Worm (Caenorhabditis elegans) whole organism, mixed stage, embryonic: ENCODE results near the gene C16C8.16.
"Not testable (repeated sequence)": the region's sequence is repeated elsewhere in the genome, so short reads cannot be mapped to it uniquely, and the experiment has no call there.

ENCODE experiments used
- M03D4.4 ChIP-seq: sonication (generic microtip); optimal IDR thresholded peaks from 2 replicates; lab custom pipeline; 2017; ENCODE audit warnings: mild to moderate bottlenecking, missing genetic modification characterization, missing compliant biosample characterization
- bed-3 ChIP-seq: fragments of 200-800 bp; sonication (Bioruptor generic); optimal IDR thresholded peaks from 3 replicates; lab custom pipeline; 2018; ENCODE audit warnings: mild to moderate bottlenecking, missing genetic modification characterization, moderate library complexity, missing compliant biosample characterization
- blmp-1 ChIP-seq: fragments of 150-350 bp; optimal IDR thresholded peaks from 2 replicates; lab custom pipeline; 2014; ENCODE audit warnings: missing biosample characterization, missing genetic modification characterization
- ceh-39 ChIP-seq: fragments of 150-350 bp; optimal IDR thresholded peaks from 2 replicates; lab custom pipeline; 2014; ENCODE audit warnings: missing biosample characterization, missing genetic modification characterization
- ceh-43 ChIP-seq: fragments of 200-800 bp; sonication (Bioruptor generic); optimal IDR thresholded peaks from 2 replicates; lab custom pipeline; 2018; ENCODE audit warnings: mild to moderate bottlenecking, missing genetic modification characterization, moderate library complexity, missing compliant biosample characterization
- ceh-83 ChIP-seq: fragments of 200-800 bp; sonication (Bioruptor generic); optimal IDR thresholded peaks from 2 replicates; lab custom pipeline; 2018; ENCODE audit warnings: mild to moderate bottlenecking, missing genetic modification characterization, missing compliant biosample characterization
- ces-1 ChIP-seq: fragments of 150-350 bp; optimal IDR thresholded peaks from 2 replicates; lab custom pipeline; 2014; ENCODE audit warnings: missing biosample characterization, missing genetic modification reagents, missing genetic modification characterization
- cnd-1 ChIP-seq: fragments of 200-800 bp; sonication (Bioruptor generic); optimal IDR thresholded peaks from 2 replicates; lab custom pipeline; 2018; ENCODE audit warnings: mild to moderate bottlenecking, missing genetic modification characterization, missing compliant biosample characterization
- drap-1 ChIP-seq: fragments of 200-800 bp; sonication (Bioruptor generic); optimal IDR thresholded peaks from 3 replicates; lab custom pipeline; 2018; ENCODE audit warnings: mild to moderate bottlenecking, missing genetic modification characterization, missing compliant biosample characterization
- elt-3 ChIP-seq: fragments of 150-350 bp; optimal IDR thresholded peaks from 2 replicates; lab custom pipeline; 2014; ENCODE audit warnings: missing biosample characterization, missing genetic modification characterization
- flh-1 ChIP-seq: fragments of 200-800 bp; sonication (Bioruptor generic); optimal IDR thresholded peaks from 2 replicates; lab custom pipeline; 2018; ENCODE audit warnings: mild to moderate bottlenecking, missing genetic modification characterization, moderate library complexity, missing compliant biosample characterization
- ham-2 ChIP-seq: fragments of 200-800 bp; sonication (Bioruptor generic); optimal IDR thresholded peaks from 2 replicates; lab custom pipeline; 2018; ENCODE audit warnings: mild to moderate bottlenecking, missing genetic modification characterization, missing compliant biosample characterization
- hlh-1 ChIP-seq: fragments of 150-350 bp; optimal IDR thresholded peaks from 2 replicates; lab custom pipeline; 2014; ENCODE audit warnings: missing biosample characterization, missing genetic modification reagents, missing genetic modification characterization
- lin-13 ChIP-seq: fragments of 150-350 bp; optimal IDR thresholded peaks from 2 replicates; lab custom pipeline; 2014; ENCODE audit warnings: missing biosample characterization, missing genetic modification characterization
- lin-32 ChIP-seq: fragments of 200-800 bp; sonication (Bioruptor generic); optimal IDR thresholded peaks from 2 replicates; lab custom pipeline; 2018; ENCODE audit warnings: mild to moderate bottlenecking, missing genetic modification characterization, missing compliant biosample characterization
- lsy-2 ChIP-seq: fragments of 150-350 bp; optimal IDR thresholded peaks from 2 replicates; lab custom pipeline; 2014; ENCODE audit warnings: missing biosample characterization, missing genetic modification characterization
- mab-5 ChIP-seq: fragments of 150-350 bp; optimal IDR thresholded peaks from 2 replicates; lab custom pipeline; 2014; ENCODE audit warnings: missing biosample characterization, missing genetic modification characterization
- mep-1 ChIP-seq: fragments of 150-350 bp; optimal IDR thresholded peaks from 2 replicates; lab custom pipeline; 2017; ENCODE audit warnings: missing biosample characterization, missing genetic modification reagents, missing genetic modification characterization, inconsistent platforms
- mls-2 ChIP-seq: sonication (generic microtip); optimal IDR thresholded peaks from 2 replicates; lab custom pipeline; 2016; ENCODE audit warnings: mild to moderate bottlenecking, missing genetic modification characterization, moderate library complexity, missing compliant biosample characterization
- nhr-12 ChIP-seq: fragments of 150-350 bp; optimal IDR thresholded peaks from 2 replicates; lab custom pipeline; 2014; ENCODE audit warnings: missing biosample characterization, missing genetic modification characterization
- nhr-2 ChIP-seq: fragments of 150-350 bp; optimal IDR thresholded peaks from 2 replicates; lab custom pipeline; 2014; ENCODE audit warnings: missing biosample characterization, missing genetic modification characterization
- nhr-237 ChIP-seq: fragments of 150-350 bp; optimal IDR thresholded peaks from 2 replicates; lab custom pipeline; 2014; ENCODE audit warnings: missing biosample characterization, missing genetic modification characterization
- nhr-76 ChIP-seq: sonication (generic microtip); optimal IDR thresholded peaks from 2 replicates; lab custom pipeline; 2017; ENCODE audit warnings: missing biosample characterization, missing genetic modification characterization
- pha-4 ChIP-seq: fragments of 150-350 bp; optimal IDR thresholded peaks from 2 replicates; lab custom pipeline; 2018; ENCODE audit warnings: missing biosample characterization, missing genetic modification reagents, missing genetic modification characterization
- sem-2 ChIP-seq: fragments of 200-800 bp; sonication (Bioruptor generic); optimal IDR thresholded peaks from 2 replicates; lab custom pipeline; 2018; ENCODE audit warnings: mild to moderate bottlenecking, missing genetic modification characterization, missing compliant biosample characterization
- snpc-4 ChIP-seq: fragments of 150-350 bp; optimal IDR thresholded peaks from 2 replicates; lab custom pipeline; 2014; ENCODE audit warnings: missing biosample characterization, missing genetic modification characterization
- sptf-1 ChIP-seq: sonication (generic microtip); optimal IDR thresholded peaks from 2 replicates; lab custom pipeline; 2017; ENCODE audit warnings: mild to moderate bottlenecking, missing genetic modification characterization, moderate library complexity, missing compliant biosample characterization
- tbx-8 ChIP-seq: fragments of 200-800 bp; sonication (Bioruptor generic); optimal IDR thresholded peaks from 2 replicates; lab custom pipeline; 2018; ENCODE audit warnings: mild to moderate bottlenecking, missing genetic modification characterization, moderate library complexity, missing compliant biosample characterization
- unc-120 ChIP-seq: sonication (generic microtip); optimal IDR thresholded peaks from 2 replicates; lab custom pipeline; 2017; ENCODE audit warnings: missing genetic modification characterization, missing compliant biosample characterization; ENCODE audit not compliant: poor library complexity, severe bottlenecking
- unc-39 ChIP-seq: fragments of 150-350 bp; optimal IDR thresholded peaks from 2 replicates; lab custom pipeline; 2014; ENCODE audit warnings: missing biosample characterization, missing genetic modification characterization
- unc-62 ChIP-seq: fragments of 150-350 bp; optimal IDR thresholded peaks from 2 replicates; lab custom pipeline; 2014; ENCODE audit warnings: missing biosample characterization, missing genetic modification reagents, missing genetic modification characterization
- zip-8 ChIP-seq: fragments of 150-350 bp; optimal IDR thresholded peaks from 2 replicates; lab custom pipeline; 2014; ENCODE audit warnings: missing biosample characterization, missing genetic modification characterization
- ztf-11 ChIP-seq: fragments of 150-350 bp; optimal IDR thresholded peaks from 2 replicates; lab custom pipeline; 2014; ENCODE audit warnings: missing biosample characterization, missing genetic modification characterization

The C16C8.16 gene

ce11 chrII:3448776-3449280, 3.3 kb downstream of the C16C8.16 start, which contains the start of gene C16C8.25:
TSS of gene C16C8.25 (plus strand) at chrII:3449230.
- TF ChIP-seq sptf-1 (tag; lab: Kevin White, UChicago): no peak
- TF ChIP-seq flh-1 (GFP tag; lab: Kevin White, UChicago): no peak
- TF ChIP-seq sem-2 (GFP tag; lab: Kevin White, UChicago): no peak

ce11 chrII:3449514-3449913, 4.0 kb downstream of the C16C8.16 start, which contains the start of gene C16C8.14:
TSS of gene C16C8.14 (plus strand) at chrII:3449814.
- not testable (repeated sequence) for TF ChIP-seq lin-13 (tag; lab: Kevin White, UChicago); zip-8 (tag; lab: Kevin White, UChicago); ceh-43 (GFP tag; lab: Kevin White, UChicago)
- TF ChIP-seq, all 35 proteins: peak for 0; not testable (repeated sequence) for 35

ce11 chrII:3452421-3452820, 6.9 kb downstream of the C16C8.16 start, which contains the start of gene C16C8.12:
TSS of gene C16C8.12 (plus strand) at chrII:3452721.
- no peak for TF ChIP-seq mep-1 (tag; lab: Kevin White, UChicago)

- TF ChIP-seq ceh-39 (no peak), ham-2 (GFP tag; lab: Kevin White, UChicago) (no peak), tbx-8 (GFP tag; lab: Kevin White, UChicago) (no peak), ces-1 (GFP tag; lab: Kevin White, UChicago) (no peak), mls-2 (tag; lab: Kevin White, UChicago) (no peak), mep-1 (tag; lab: Kevin White, UChicago) (no peak), M03D4.4 (tag; lab: Kevin White, UChicago) (no peak)
Observed at ce11 chrII:3453521-3453920, 8.0 kb downstream of the C16C8.16 start, which contains the start of gene C16C8.11. TSS of gene C16C8.11 (plus strand) at chrII:3453708.

ce11 chrII:3458209-3458608, 12.7 kb downstream of the C16C8.16 start, which contains the start of the genes C16C8.26 and C16C8.19:
TSS of gene C16C8.26 (minus strand) at chrII:3458309.
TSS of gene C16C8.19 (plus strand) at chrII:3458487.
- TF ChIP-seq lsy-2 (no peak), nhr-2 (tag; lab: Kevin White, UChicago) (no peak), ceh-83 (GFP tag; lab: Kevin White, UChicago) (no peak), bed-3 (GFP tag; lab: Kevin White, UChicago) (no peak), nhr-12 (no peak)

ce11 chrII:3459199-3459598, 13.6 kb downstream of the C16C8.16 start:
- no peak for TF ChIP-seq ceh-39
- no peak for TF ChIP-seq tbx-8 (GFP tag; lab: Kevin White, UChicago)
- TF ChIP-seq unc-39 (tag; lab: Kevin White, UChicago): no peak
- TF ChIP-seq nhr-237 (tag; lab: Kevin White, UChicago): no peak
- no peak for TF ChIP-seq lsy-2
- TF ChIP-seq lin-32: no peak
- TF ChIP-seq nhr-2 (tag; lab: Kevin White, UChicago): no peak
- no peak for TF ChIP-seq unc-62 (GFP tag; lab: Kevin White, UChicago)
- no peak for TF ChIP-seq pha-4 (tag; lab: Kevin White, UChicago)
- no peak for TF ChIP-seq mab-5 (tag; lab: Kevin White, UChicago)
- TF ChIP-seq ceh-43 (GFP tag; lab: Kevin White, UChicago): no peak
- TF ChIP-seq cnd-1 (tag; lab: Kevin White, UChicago): no peak

- TF ChIP-seq blmp-1 (tag; lab: Kevin White, UChicago) (no peak), flh-1 (GFP tag; lab: Kevin White, UChicago) (no peak), snpc-4 (tag; lab: Kevin White, UChicago) (no peak), elt-3 (tag; lab: Kevin White, UChicago) (no peak), ces-1 (GFP tag; lab: Kevin White, UChicago) (no peak), mls-2 (tag; lab: Kevin White, UChicago) (no peak), drap-1 (no peak), tbx-8 (GFP tag; lab: Kevin White, UChicago) (no peak), nhr-76 (no peak), sptf-1 (tag; lab: Kevin White, UChicago) (no peak), cnd-1 (tag; lab: Kevin White, UChicago) (no peak), lsy-2 (no peak), ceh-39 (no peak), bed-3 (GFP tag; lab: Kevin White, UChicago) (no peak), ceh-43 (GFP tag; lab: Kevin White, UChicago) (no peak), hlh-1 (tag; lab: Kevin White, UChicago) (no peak), ztf-11 (tag; lab: Kevin White, UChicago) (no peak), unc-120 (no peak), nhr-237 (tag; lab: Kevin White, UChicago) (no peak)
Observed at ce11 chrII:3460048-3460447, 14.5 kb downstream of the C16C8.16 start, which contains the start of gene C16C8.7. TSS of gene C16C8.7 (minus strand) at chrII:3460148.
